Worm (Caenorhabditis elegans) whole organism, L3 larva: ENCODE data around the gene W08F4.5.

Source experiments
- ZK546.5 ChIP-seq: sonication (generic microtip); optimal IDR thresholded peaks from 2 replicates; lab custom pipeline; 2017; ENCODE audit warnings: missing biosample characterization, missing genetic modification characterization
- aly-2 ChIP-seq: fragments of 150-350 bp; optimal IDR thresholded peaks from 2 replicates; lab custom pipeline; 2014; ENCODE audit warnings: missing biosample characterization, missing genetic modification characterization
- ceh-16 ChIP-seq: sonication (generic microtip); optimal IDR thresholded peaks from 2 replicates; lab custom pipeline; 2017; ENCODE audit warnings: missing biosample characterization, missing genetic modification characterization
- ceh-28 ChIP-seq: fragments of 150-350 bp; optimal IDR thresholded peaks from 2 replicates; lab custom pipeline; 2014; ENCODE audit warnings: missing biosample characterization, missing genetic modification reagents, missing genetic modification characterization
- ceh-82 ChIP-seq: fragments of 150-350 bp; optimal IDR thresholded peaks from 2 replicates; lab custom pipeline; 2014; ENCODE audit warnings: missing biosample characterization, missing genetic modification characterization
- ceh-9 ChIP-seq: sonication (generic microtip); optimal IDR thresholded peaks from 2 replicates; lab custom pipeline; 2018; ENCODE audit warnings: missing biosample characterization, missing genetic modification characterization
- egl-5 ChIP-seq: fragments of 150-350 bp; optimal IDR thresholded peaks from 2 replicates; lab custom pipeline; 2017; ENCODE audit warnings: missing biosample characterization, missing genetic modification reagents, missing genetic modification characterization, inconsistent platforms
- elt-1 ChIP-seq: fragments of 150-350 bp; optimal IDR thresholded peaks from 2 replicates; lab custom pipeline; 2014; ENCODE audit warnings: missing biosample characterization, missing genetic modification characterization
- elt-2 ChIP-seq: sonication (generic microtip); optimal IDR thresholded peaks from 2 replicates; lab custom pipeline; 2016; ENCODE audit warnings: missing genetic modification reagents, mild to moderate bottlenecking, missing genetic modification characterization, missing compliant biosample characterization
- eor-1 ChIP-seq, 2 experiments: fragments of 150-350 bp; optimal IDR thresholded peaks; 2 replicates each; lab custom pipeline; 2014 to 2018; ENCODE audit warnings: missing biosample characterization in 2 of 2, missing genetic modification characterization in 2 of 2
- fkh-2 ChIP-seq: fragments of 150-350 bp; optimal IDR thresholded peaks from 2 replicates; lab custom pipeline; 2014; ENCODE audit warnings: missing biosample characterization, missing genetic modification reagents, missing genetic modification characterization
- fos-1 ChIP-seq: fragments of 150-350 bp; optimal IDR thresholded peaks from 2 replicates; lab custom pipeline; 2014; ENCODE audit warnings: missing biosample characterization, missing genetic modification characterization
- hmg-11 ChIP-seq: sonication (generic microtip); optimal IDR thresholded peaks from 2 replicates; lab custom pipeline; 2016; ENCODE audit warnings: missing genetic modification characterization, missing compliant biosample characterization
- jun-1 ChIP-seq: fragments of 150-350 bp; optimal IDR thresholded peaks from 2 replicates; lab custom pipeline; 2014; ENCODE audit warnings: missing biosample characterization, missing genetic modification reagents, missing genetic modification characterization
- lsy-12 ChIP-seq: sonication (generic microtip); optimal IDR thresholded peaks from 2 replicates; lab custom pipeline; 2016; ENCODE audit warnings: mild to moderate bottlenecking, missing genetic modification characterization, missing compliant biosample characterization
- nhr-11 ChIP-seq: fragments of 150-350 bp; optimal IDR thresholded peaks from 2 replicates; lab custom pipeline; 2014; ENCODE audit warnings: missing biosample characterization, missing genetic modification characterization
- nhr-12 ChIP-seq: fragments of 150-350 bp; optimal IDR thresholded peaks from 2 replicates; lab custom pipeline; 2014; ENCODE audit warnings: missing biosample characterization, missing genetic modification characterization
- nhr-23 ChIP-seq: fragments of 150-350 bp; optimal IDR thresholded peaks from 2 replicates; lab custom pipeline; 2014; ENCODE audit warnings: missing biosample characterization, missing genetic modification reagents, missing genetic modification characterization
- nhr-237 ChIP-seq: fragments of 150-350 bp; optimal IDR thresholded peaks from 2 replicates; lab custom pipeline; 2014; ENCODE audit warnings: missing biosample characterization, missing genetic modification characterization
- nhr-25 ChIP-seq: sonication (generic microtip); optimal IDR thresholded peaks from 2 replicates; lab custom pipeline; 2017; ENCODE audit warnings: missing biosample characterization, missing genetic modification characterization
- nhr-43 ChIP-seq: sonication (generic microtip); optimal IDR thresholded peaks from 2 replicates; lab custom pipeline; 2016; ENCODE audit warnings: mild to moderate bottlenecking, missing genetic modification characterization, missing compliant biosample characterization; ENCODE audit not compliant: poor library complexity, severe bottlenecking
- nhr-76 ChIP-seq: fragments of 150-350 bp; sonication (generic microtip); optimal IDR thresholded peaks from 5 replicates; lab custom pipeline; 2014; ENCODE audit warnings: missing biosample characterization, missing genetic modification characterization
- nhr-77 ChIP-seq: fragments of 150-350 bp; optimal IDR thresholded peaks from 2 replicates; lab custom pipeline; 2014; ENCODE audit warnings: missing biosample characterization, missing genetic modification characterization
- pha-4 ChIP-seq: fragments of 150-350 bp; optimal IDR thresholded peaks from 2 replicates; lab custom pipeline; 2014; ENCODE audit warnings: missing biosample characterization, missing genetic modification reagents, missing genetic modification characterization
- sea-2 ChIP-seq: fragments of 150-350 bp; sonication (generic microtip); optimal IDR thresholded peaks from 4 replicates; lab custom pipeline; 2014; ENCODE audit warnings: missing biosample characterization, missing genetic modification reagents, missing genetic modification characterization
- skn-1 ChIP-seq: fragments of 150-350 bp; optimal IDR thresholded peaks from 2 replicates; lab custom pipeline; 2014; ENCODE audit warnings: missing biosample characterization, missing genetic modification characterization
- snpc-4 ChIP-seq: fragments of 150-350 bp; optimal IDR thresholded peaks from 2 replicates; lab custom pipeline; 2014; ENCODE audit warnings: missing biosample characterization, missing genetic modification characterization
- tbx-2 ChIP-seq: sonication (generic microtip); optimal IDR thresholded peaks from 2 replicates; lab custom pipeline; 2016; ENCODE audit warnings: mild to moderate bottlenecking, missing genetic modification characterization, missing compliant biosample characterization
- unc-39 ChIP-seq: sonication (generic microtip); optimal IDR thresholded peaks from 4 replicates; lab custom pipeline; 2017; ENCODE audit warnings: missing biosample characterization, missing genetic modification characterization
- zag-1 ChIP-seq: fragments of 150-350 bp; optimal IDR thresholded peaks from 2 replicates; lab custom pipeline; 2014; ENCODE audit warnings: missing biosample characterization, missing genetic modification characterization
- ztf-11 ChIP-seq: fragments of 150-350 bp; optimal IDR thresholded peaks from 2 replicates; lab custom pipeline; 2014; ENCODE audit warnings: missing biosample characterization, missing genetic modification characterization

The W08F4.5 gene

DNA sequence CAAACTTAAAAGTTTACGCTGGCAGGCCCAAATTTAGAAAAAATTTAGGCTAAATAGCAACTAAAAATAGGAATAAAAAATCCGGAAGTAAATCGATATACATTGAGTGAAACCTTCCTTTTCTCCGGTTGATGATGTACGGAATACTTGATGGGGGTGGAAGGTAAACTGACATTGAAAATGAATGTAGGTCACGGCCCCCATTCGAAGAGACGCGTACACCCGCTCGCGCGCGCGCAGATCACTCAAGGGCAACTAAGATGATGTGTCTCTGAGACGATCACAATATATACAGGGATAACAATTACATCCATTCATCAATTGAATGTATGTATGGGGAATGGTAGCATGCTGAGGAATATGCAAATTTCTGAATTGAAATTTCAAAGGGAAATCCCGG is 5.4 kb upstream of the W08F4.5 start:
- TF ChIP-seq nhr-12 (tag; lab: Kevin White, UChicago) (no peak), nhr-23 (peak; percentile 78), egl-5 (tag; lab: Kevin White, UChicago) (no peak), zag-1 (tag; lab: Kevin White, UChicago) (no peak), jun-1 (tag; lab: Kevin White, UChicago) (no peak), nhr-25 (peak; percentile 61), unc-39 (tag; lab: Kevin White, UChicago) (no peak), nhr-77 (no peak), eor-1 (tag; optimal IDR thresholded peaks at IDR 0.05; lab: Kevin White, UChicago) (no peak), skn-1 (tag; lab: Kevin White, UChicago) (no peak), aly-2 (tag; lab: Kevin White, UChicago) (no peak), ceh-82 (no peak), elt-1 (tag; lab: Kevin White, UChicago) (no peak), nhr-76 (tag; lab: Kevin White, UChicago) (no peak), ZK546.5 (tag; lab: Kevin White, UChicago) (no peak)

DNA sequence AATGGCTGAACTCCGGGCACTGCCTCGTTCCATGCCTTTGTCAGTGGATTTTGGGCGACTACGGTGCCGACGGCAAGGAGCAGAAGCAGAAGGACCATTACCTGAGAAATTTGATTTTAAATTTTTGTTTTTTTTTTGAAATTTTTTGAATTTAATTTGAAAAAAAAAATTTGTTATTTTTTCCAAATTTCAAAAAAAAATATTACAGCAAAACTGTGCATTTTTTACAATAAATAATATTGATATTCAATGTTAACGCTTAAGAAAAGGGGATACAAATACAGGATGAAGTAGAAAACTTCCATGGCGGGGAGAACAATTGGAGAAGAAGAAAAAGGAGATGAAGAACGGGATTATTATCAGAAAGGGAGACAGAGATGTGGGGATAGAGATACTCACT is 3.3 kb upstream of the W08F4.5 start, which contains the start of gene mlt-8:
Gene mlt-8, minus strand, starts transcription at position 101 of the 400 bp plus-strand sequence.
- TF ChIP-seq hmg-11 (tag; lab: Kevin White, UChicago), result no peak
- TF ChIP-seq ceh-82, result no peak
- no peak for TF ChIP-seq elt-1 (tag; lab: Kevin White, UChicago)
- no peak for TF ChIP-seq nhr-11 (tag; lab: Kevin White, UChicago)
- no peak for TF ChIP-seq elt-2 (tag; lab: Kevin White, UChicago)
- TF ChIP-seq tbx-2 (tag; lab: Kevin White, UChicago), result no peak
- no peak for TF ChIP-seq nhr-237
- no peak for TF ChIP-seq aly-2 (tag; lab: Kevin White, UChicago)
- TF ChIP-seq snpc-4 (tag; lab: Kevin White, UChicago), result no peak
- TF ChIP-seq skn-1 (tag; lab: Kevin White, UChicago), result no peak
- no peak for TF ChIP-seq nhr-12 (tag; lab: Kevin White, UChicago)
- TF ChIP-seq ceh-16 (tag; lab: Kevin White, UChicago), result no peak
- no peak for TF ChIP-seq unc-39 (tag; lab: Kevin White, UChicago)
- no peak for TF ChIP-seq egl-5 (tag; lab: Kevin White, UChicago)
- no peak for TF ChIP-seq eor-1 (tag; optimal IDR thresholded peaks at IDR 0.05; lab: Kevin White, UChicago)
- TF ChIP-seq nhr-43 (tag; lab: Kevin White, UChicago), result no peak

DNA sequence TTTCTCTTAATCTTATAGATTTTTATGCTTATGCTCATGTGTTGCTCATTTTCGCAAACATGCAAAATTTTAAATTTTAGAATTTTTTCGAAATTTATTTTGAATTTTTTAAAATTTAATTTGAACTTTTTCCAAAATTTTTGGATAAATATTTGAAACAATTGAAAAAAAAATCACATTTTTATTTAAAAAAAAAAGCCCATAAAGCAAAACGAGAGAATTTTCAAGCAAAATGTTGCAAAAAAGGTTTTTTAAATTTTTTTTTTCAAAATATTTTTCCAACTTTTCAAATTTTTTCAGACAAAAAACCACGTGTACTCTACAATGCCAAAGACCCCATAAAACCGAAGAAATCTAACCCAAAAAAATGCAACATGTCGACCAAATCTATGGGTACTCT is 12.5 kb downstream of the W08F4.5 start, which contains the start of the genes C09E8.1 and C09E8.6:
Gene C09E8.1, plus strand, starts transcription at position 301 of the 400 bp plus-strand sequence.
Gene C09E8.6, plus strand, starts transcription at position 313 of the 400 bp plus-strand sequence.
- no peak for TF ChIP-seq ztf-11 (tag; lab: Kevin White, UChicago)
- no peak for TF ChIP-seq sea-2 (GFP tag; lab: Kevin White, UChicago)
- TF ChIP-seq lsy-12 (tag; lab: Kevin White, UChicago), result no peak
- TF ChIP-seq nhr-25, result no peak
- no peak for TF ChIP-seq fkh-2 (tag; lab: Kevin White, UChicago)
- TF ChIP-seq nhr-237, result no peak
- no peak for TF ChIP-seq fos-1 (tag; lab: Kevin White, UChicago)

DNA sequence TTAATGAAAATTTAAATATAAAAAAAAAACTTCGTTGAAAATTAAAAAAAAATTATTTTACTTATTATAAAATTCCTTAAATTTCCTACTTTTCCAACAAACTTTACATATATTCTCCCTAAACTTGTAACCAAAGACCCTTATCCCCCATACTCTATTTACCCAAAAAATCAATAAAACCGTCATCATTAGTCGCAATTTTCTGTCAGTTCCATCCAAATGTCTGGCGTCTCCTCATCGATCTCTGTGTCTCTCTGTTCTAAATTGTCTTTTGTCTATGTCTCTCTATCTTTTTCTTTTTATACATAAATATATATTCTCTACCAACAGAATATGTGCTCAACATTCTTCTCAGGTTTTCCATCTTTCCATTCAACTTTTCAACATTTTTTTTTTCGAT is 13.3 kb downstream of the W08F4.5 start:
- peak; percentile 30 for TF ChIP-seq hmg-11 (tag; lab: Kevin White, UChicago)
- peak; percentile 67 for TF ChIP-seq ceh-28
- no peak for TF ChIP-seq ztf-11 (tag; lab: Kevin White, UChicago)
- TF ChIP-seq pha-4 (tag; lab: Kevin White, UChicago), result peak; percentile 44

ce11 chrII:551245-551904 is 17.3 kb downstream of the W08F4.5 start, which contains the start of gene lips-7:
lips-7 (plus strand) TSS chrII:551854.
- TF ChIP-seq nhr-43 (tag; lab: Kevin White, UChicago) (no peak), ceh-28 (no peak), lsy-12 (tag; lab: Kevin White, UChicago) (peak; percentile 40), eor-1 (tag; optimal IDR thresholded peaks at IDR 0.05; lab: Kevin White, UChicago) (no peak), nhr-25 (no peak)
- TF ChIP-seq, all 47 proteins: peak for 1

- TF ChIP-seq ceh-9 (tag; lab: Kevin White, UChicago), result no peak
- TF ChIP-seq nhr-43 (tag; lab: Kevin White, UChicago), result peak; percentile 74
- TF ChIP-seq, all 47 proteins: peak for 1
These were observed 19.2 kb downstream of the W08F4.5 start for ce11 chrII:549501-549900.
